Fruit fly (Drosophila melanogaster) Kc167 (cell line): ENCODE results near the gene CG6420.

Experiments
- Sin3A ChIP-seq: fragments of >200 bp; optimal IDR thresholded peaks from 2 replicates; lab custom pipeline; 2018; ENCODE audit warnings: missing external identifiers
- h ChIP-seq: fragments of >200 bp; optimal IDR thresholded peaks from 3 replicates; lab custom pipeline; 2018; ENCODE audit warnings: missing external identifiers
- insv ChIP-seq: fragments of >200 bp; optimal IDR thresholded peaks from 3 replicates; lab custom pipeline; 2018; ENCODE audit warnings: missing external identifiers
- psq ChIP-seq: fragments of >200 bp; optimal IDR thresholded peaks from 2 replicates; lab custom pipeline; 2017; ENCODE audit warnings: missing external identifiers

dm6 chr3R:26717864-26718263, 7.2 kb downstream of the CG6420 start, which contains the start of gene Yif1:
- no peak for TF ChIP-seq h (lab: Kevin White, UChicago)
- no peak for TF ChIP-seq insv (lab: Kevin White, UChicago)
- no peak for TF ChIP-seq Sin3A
- TF ChIP-seq psq = no peak
